Worm (Caenorhabditis elegans) whole organism, early embryonic: ENCODE results near the gene W03A5.6.

ENCODE experiments used
- ama-1 ChIP-seq: fragments of 150-350 bp; optimal IDR thresholded peaks from 2 replicates; lab custom pipeline; 2014
- ets-7 ChIP-seq: sonication (generic microtip); optimal IDR thresholded peaks from 2 replicates; lab custom pipeline; 2016; ENCODE audit warnings: missing genotype, missing genetic modification characterization, missing compliant biosample characterization
- flt-1 ChIP-seq: fragments of 200-800 bp; sonication (Bioruptor generic); IDR thresholded peaks from 2 replicates; pipeline ENCODE4 v1.3.6; 2022; ENCODE audit warnings: missing genetic modification characterization, missing compliant biosample characterization
- hmg-4 ChIP-seq: fragments of 200-800 bp; sonication (Bioruptor generic); optimal IDR thresholded peaks from 2 replicates; lab custom pipeline; 2018; ENCODE audit warnings: mild to moderate bottlenecking, missing genetic modification characterization, missing compliant biosample characterization
- tbx-37 ChIP-seq: fragments of 200-800 bp; sonication (Bioruptor generic); conservative IDR thresholded peaks from 2 replicates; pipeline ENCODE4 v1.3.6; 2022; ENCODE audit warnings: missing genetic modification reagents, missing genetic modification characterization, missing compliant biosample characterization

ce11 chrIII:5483738-5484315 lies 43.4 kb upstream of the W03A5.6 start, which contains the start of the genes R02F2.7 and R02F2.4:
- TF ChIP-seq hmg-4 (GFP tag; lab: Kevin White, UChicago) (no peak), ama-1 (lab: Kevin White, UChicago) (no peak), flt-1 (GFP tag; lab: Robert Waterston, UW) (no peak), ets-7 (tag; lab: Kevin White, UChicago) (no peak), tbx-37 (GFP tag; lab: Robert Waterston, UW) (no peak)
